Worm (Caenorhabditis elegans): Measurements from ENCODE around the gene wapl-1.

DNA sequence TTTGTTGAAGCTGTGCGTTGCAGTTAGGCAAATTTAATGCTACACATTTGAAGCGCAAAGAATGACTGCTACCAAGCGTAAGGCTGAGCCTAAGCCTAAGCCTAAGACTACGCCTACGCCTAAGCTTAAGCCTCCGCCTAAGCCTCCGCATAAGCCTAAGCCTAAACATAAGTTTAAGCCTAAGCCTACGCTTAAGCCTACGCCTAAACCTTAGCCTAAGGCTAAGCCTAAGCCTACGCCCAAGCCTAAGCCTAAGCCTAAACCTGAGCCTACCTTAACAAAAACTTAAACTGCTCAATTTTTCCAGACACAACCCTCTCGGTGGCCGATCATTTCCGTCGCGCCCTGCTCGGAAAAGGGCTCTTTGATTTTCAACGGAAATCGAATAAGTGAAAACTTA is 13.8 kb upstream of the wapl-1 start:
- no peak for TF ChIP-seq lin-39 (tag; optimal IDR thresholded peaks at IDR 0.05)
- TF ChIP-seq nfya-1 (tag; optimal IDR thresholded peaks at IDR 0.05; ENCODE audit: insufficient read depth) = no peak
- no peak for TF ChIP-seq aly-2 (tag; optimal IDR thresholded peaks at IDR 0.05)

Measured in whole organism, L3 larva.